Worm (Caenorhabditis elegans) whole organism, early embryonic: ENCODE results near the gene C50E3.5.

Experiments used
- B0310.2 ChIP-seq: sonication (generic microtip); optimal IDR thresholded peaks from 2 replicates; lab custom pipeline; 2016; ENCODE audit warnings: mild to moderate bottlenecking, missing genetic modification characterization, missing compliant biosample characterization
- F13C5.2 ChIP-seq: sonication (generic microtip); optimal IDR thresholded peaks from 2 replicates; lab custom pipeline; 2017; ENCODE audit warnings: mild to moderate bottlenecking, missing genetic modification characterization, inconsistent platforms, missing compliant biosample characterization
- aly-1 ChIP-seq: sonication (generic microtip); optimal IDR thresholded peaks from 2 replicates; lab custom pipeline; 2016; ENCODE audit warnings: missing genetic modification characterization, missing compliant biosample characterization
- ama-1 ChIP-seq: fragments of 150-350 bp; optimal IDR thresholded peaks from 2 replicates; lab custom pipeline; 2014
- ceh-36 ChIP-seq: sonication (generic microtip); optimal IDR thresholded peaks from 2 replicates; lab custom pipeline; 2016; ENCODE audit warnings: missing genetic modification characterization, inconsistent platforms, missing compliant biosample characterization
- flt-1 ChIP-seq: fragments of 200-800 bp; sonication (Bioruptor generic); IDR thresholded peaks from 2 replicates; pipeline ENCODE4 v1.3.6; 2022; ENCODE audit warnings: missing genetic modification characterization, missing compliant biosample characterization
- hmbx-1 ChIP-seq: sonication (generic microtip); optimal IDR thresholded peaks from 2 replicates; lab custom pipeline; 2016; ENCODE audit warnings: mild to moderate bottlenecking, missing genetic modification characterization, missing compliant biosample characterization
- pes-1 ChIP-seq: fragments of 200-800 bp; sonication (Bioruptor generic); IDR thresholded peaks from 2 replicates; pipeline ENCODE4 v1.3.6; 2022; ENCODE audit warnings: missing genetic modification reagents, missing genetic modification characterization, missing compliant biosample characterization
- sea-1 ChIP-seq: fragments of 200-800 bp; sonication (Bioruptor generic); conservative IDR thresholded peaks from 2 replicates; pipeline ENCODE4 v1.3.6; 2022; ENCODE audit warnings: missing genetic modification characterization, missing compliant biosample characterization
- tbx-11 ChIP-seq: fragments of 200-800 bp; sonication (Bioruptor generic); IDR thresholded peaks from 2 replicates; pipeline ENCODE4 v1.3.6; 2022; ENCODE audit warnings: missing genetic modification characterization, missing compliant biosample characterization
- tbx-37 ChIP-seq: fragments of 200-800 bp; sonication (Bioruptor generic); conservative IDR thresholded peaks from 2 replicates; pipeline ENCODE4 v1.3.6; 2022; ENCODE audit warnings: missing genetic modification reagents, missing genetic modification characterization, missing compliant biosample characterization
- tra-4 ChIP-seq: sonication (generic microtip); optimal IDR thresholded peaks from 2 replicates; lab custom pipeline; 2017; ENCODE audit warnings: missing genetic modification characterization, missing compliant biosample characterization

ce11 chrV:7598269-7598668 is 10.5 kb downstream of the C50E3.5 start, which contains the start of gene C50E3.7:
- TF ChIP-seq sea-1 (GFP tag; lab: Robert Waterston, UW): no peak
- no peak for TF ChIP-seq F13C5.2 (tag; lab: Kevin White, UChicago)
- TF ChIP-seq B0310.2 (tag; lab: Kevin White, UChicago): no peak
- no peak for TF ChIP-seq pes-1 (GFP tag; lab: Robert Waterston, UW)
- TF ChIP-seq tbx-11 (GFP tag; lab: Robert Waterston, UW): no peak
- no peak for TF ChIP-seq ama-1 (lab: Kevin White, UChicago)
- TF ChIP-seq flt-1: no peak
- TF ChIP-seq hmbx-1 (tag; lab: Kevin White, UChicago): no peak
- TF ChIP-seq tra-4 (tag; lab: Kevin White, UChicago): no peak
- no peak for TF ChIP-seq aly-1
- TF ChIP-seq tbx-37 (GFP tag; lab: Robert Waterston, UW): no peak
- no peak for TF ChIP-seq ceh-36 (tag; lab: Kevin White, UChicago)
